Worm (Caenorhabditis elegans) whole organism, L4 larva: ENCODE measurements around the gene sex-1.

Source experiments
- F44E2.7 ChIP-seq: fragments of 200-800 bp; sonication (Bioruptor generic); IDR thresholded peaks from 2 replicates; pipeline ENCODE4 v2.1.2; 2022; ENCODE audit warnings: missing genetic modification characterization, missing compliant biosample characterization
- F49E8.2 ChIP-seq: sonication (generic microtip); optimal IDR thresholded peaks from 2 replicates; lab custom pipeline; 2016; ENCODE audit warnings: missing compliant biosample characterization, mild to moderate bottlenecking, missing genetic modification characterization, borderline replicate concordance
- R02D3.7 ChIP-seq: fragments of 150-350 bp; sonication (generic microtip); optimal IDR thresholded peaks from 3 replicates; lab custom pipeline; 2014; ENCODE audit warnings: missing biosample characterization, missing genetic modification characterization
- Y105C5A.15 ChIP-seq: fragments of 200-800 bp; sonication (Bioruptor generic); IDR thresholded peaks from 2 replicates; pipeline ENCODE4 v1.3.6; 2022; ENCODE audit warnings: missing genetic modification characterization, missing compliant biosample characterization
- Y5F2A.4 ChIP-seq: fragments of 200-800 bp; sonication (Bioruptor generic); optimal IDR thresholded peaks from 2 replicates; lab custom pipeline; 2018; ENCODE audit warnings: mild to moderate bottlenecking, missing genetic modification characterization, missing compliant biosample characterization
- Y75B8A.6 ChIP-seq: fragments of 200-800 bp; sonication (Bioruptor generic); IDR thresholded peaks from 2 replicates; pipeline ENCODE4 v1.3.6; 2022; ENCODE audit warnings: missing genetic modification reagents, missing genetic modification characterization, missing compliant biosample characterization
- aha-1 ChIP-seq: fragments of 150-350 bp; peaks from one replicate; lab custom pipeline; 2014; ENCODE audit warnings: missing biosample characterization, missing genetic modification characterization
- aly-2 ChIP-seq: sonication (generic microtip); optimal IDR thresholded peaks from 2 replicates; lab custom pipeline; 2018; ENCODE audit warnings: missing biosample characterization, missing genetic modification characterization
- attf-4 ChIP-seq: sonication (generic microtip); optimal IDR thresholded peaks from 3 replicates; lab custom pipeline; 2017; ENCODE audit warnings: missing biosample characterization, missing genetic modification characterization
- ceh-28 ChIP-seq: fragments of 150-350 bp; optimal IDR thresholded peaks from 2 replicates; lab custom pipeline; 2014; ENCODE audit warnings: missing biosample characterization, missing genetic modification reagents, missing genetic modification characterization
- egl-27 ChIP-seq: sonication (generic microtip); optimal IDR thresholded peaks from 3 replicates; lab custom pipeline; 2017; ENCODE audit warnings: missing biosample characterization, missing genetic modification reagents, missing genetic modification characterization
- fkh-10 ChIP-seq: fragments of 150-350 bp; optimal IDR thresholded peaks from 2 replicates; lab custom pipeline; 2014; ENCODE audit warnings: missing biosample characterization, missing genetic modification reagents, missing genetic modification characterization
- hif-1 ChIP-seq, 2 experiments: sonication (generic microtip); optimal IDR thresholded peaks; 2 replicates each; lab custom pipeline; 2016 to 2017; ENCODE audit warnings: missing compliant biosample characterization in 2 of 2, missing genetic modification characterization in 2 of 2, missing genetic modification reagents in 2 of 2, missing genotype in 2 of 2, mild to moderate bottlenecking in 1 of 2
- hmg-1.1 ChIP-seq: fragments of 200-800 bp; sonication (Bioruptor generic); IDR thresholded peaks from 2 replicates; pipeline ENCODE4 v1.3.6; 2022; ENCODE audit warnings: missing genetic modification reagents, missing genetic modification characterization, missing compliant biosample characterization
- lir-3 ChIP-seq: sonication (generic microtip); optimal IDR thresholded peaks from 2 replicates; lab custom pipeline; 2016; ENCODE audit warnings: mild to moderate bottlenecking, missing genetic modification characterization, missing compliant biosample characterization
- madf-5 ChIP-seq, 2 experiments: fragments of 200-800 bp; sonication (Bioruptor generic); IDR thresholded peaks; 2 replicates each; pipeline ENCODE4 v1.3.6; 2022; ENCODE audit warnings: missing compliant biosample characterization in 2 of 2, missing genetic modification characterization in 2 of 2
- mdl-1 ChIP-seq, 2 experiments: fragments of 150-350 bp in 1 of 2; sonication (generic microtip) in 1 of 2; optimal IDR thresholded peaks; 2 replicates each; lab custom pipeline; 2014 to 2017; ENCODE audit warnings: missing biosample characterization in 2 of 2, missing genetic modification characterization in 2 of 2
- mxl-2 ChIP-seq: fragments of 200-800 bp; sonication (Bioruptor generic); conservative IDR thresholded peaks from 2 replicates; pipeline ENCODE4 v1.3.6; 2022; ENCODE audit warnings: missing genetic modification reagents, missing genetic modification characterization, missing compliant biosample characterization
- mxl-3 ChIP-seq: fragments of 200-800 bp; sonication (Bioruptor generic); optimal IDR thresholded peaks from 2 replicates; lab custom pipeline; 2018; ENCODE audit warnings: mild to moderate bottlenecking, missing genetic modification characterization, missing compliant biosample characterization
- nhr-11 ChIP-seq: fragments of 150-350 bp; optimal IDR thresholded peaks from 2 replicates; lab custom pipeline; 2014; ENCODE audit warnings: missing biosample characterization, missing genetic modification characterization
- nhr-111 ChIP-seq: fragments of 200-800 bp; sonication (Bioruptor generic); optimal IDR thresholded peaks from 2 replicates; lab custom pipeline; 2018; ENCODE audit warnings: mild to moderate bottlenecking, missing genetic modification characterization, missing compliant biosample characterization
- nhr-41 ChIP-seq: fragments of 200-800 bp; sonication (Bioruptor generic); IDR thresholded peaks from 2 replicates; pipeline ENCODE4 v1.3.6; 2022; ENCODE audit warnings: missing genetic modification reagents, missing genetic modification characterization, missing compliant biosample characterization
- nhr-42 ChIP-seq: fragments of 200-800 bp; sonication (Bioruptor generic); IDR thresholded peaks from 2 replicates; pipeline ENCODE4 v1.3.6; 2022; ENCODE audit warnings: missing genetic modification characterization, missing compliant biosample characterization
- nhr-6 ChIP-seq: fragments of 150-350 bp; optimal IDR thresholded peaks from 2 replicates; lab custom pipeline; 2014; ENCODE audit warnings: missing biosample characterization, missing genetic modification characterization
- pha-4 ChIP-seq, 2 experiments: fragments of 150-350 bp in 1 of 2; fragments of 200-800 bp in 1 of 2; sonication (Bioruptor generic) in 1 of 2; IDR thresholded peaks in 1 of 2; optimal IDR thresholded peaks in 1 of 2; 2 replicates each; pipeline versions ENCODE4 v1.3.6 to Lab custom; 2014 to 2022; ENCODE audit warnings: missing genetic modification characterization in 2 of 2, missing genetic modification reagents in 2 of 2, missing biosample characterization in 1 of 2, missing compliant biosample characterization in 1 of 2
- php-3 ChIP-seq: fragments of 200-800 bp; sonication (Bioruptor generic); IDR thresholded peaks from 2 replicates; pipeline ENCODE4 v1.3.6; 2022; ENCODE audit warnings: missing genetic modification reagents, missing genetic modification characterization, missing compliant biosample characterization
- saeg-2 ChIP-seq: fragments of 200-800 bp; sonication (Bioruptor generic); IDR thresholded peaks from 2 replicates; pipeline ENCODE4 v1.3.6; 2022; ENCODE audit warnings: missing genetic modification reagents, missing genetic modification characterization, missing compliant biosample characterization
- sdz-12 ChIP-seq: fragments of 200-800 bp; sonication (Bioruptor generic); optimal IDR thresholded peaks from 2 replicates; lab custom pipeline; 2018; ENCODE audit warnings: mild to moderate bottlenecking, missing genetic modification characterization, missing compliant biosample characterization
- tag-97 ChIP-seq: fragments of 200-800 bp; sonication (Bioruptor generic); IDR thresholded peaks from 2 replicates; pipeline ENCODE4 v1.3.6; 2022; ENCODE audit warnings: missing genetic modification characterization, missing compliant biosample characterization
- unc-62 ChIP-seq, 3 experiments: fragments of 150-350 bp in 1 of 3; sonication (generic microtip); optimal IDR thresholded peaks in 2 of 3; peaks in 1 of 3; 1 replicate in 1 of 3; 2 replicates in 2 of 3; lab custom pipeline; 2014 to 2017; ENCODE audit warnings: missing biosample characterization in 3 of 3, missing genetic modification characterization in 3 of 3, missing genetic modification reagents in 3 of 3, missing genotype in 1 of 3
- zfp-3 ChIP-seq: fragments of 200-800 bp; sonication (Bioruptor generic); conservative IDR thresholded peaks from 2 replicates; pipeline ENCODE4 v1.3.6; 2022; ENCODE audit warnings: missing genetic modification reagents, missing genetic modification characterization, missing compliant biosample characterization
- ztf-7 ChIP-seq: fragments of 150-350 bp; optimal IDR thresholded peaks from 2 replicates; lab custom pipeline; 2014; ENCODE audit warnings: missing biosample characterization, missing genetic modification characterization

Gene sex-1

DNA sequence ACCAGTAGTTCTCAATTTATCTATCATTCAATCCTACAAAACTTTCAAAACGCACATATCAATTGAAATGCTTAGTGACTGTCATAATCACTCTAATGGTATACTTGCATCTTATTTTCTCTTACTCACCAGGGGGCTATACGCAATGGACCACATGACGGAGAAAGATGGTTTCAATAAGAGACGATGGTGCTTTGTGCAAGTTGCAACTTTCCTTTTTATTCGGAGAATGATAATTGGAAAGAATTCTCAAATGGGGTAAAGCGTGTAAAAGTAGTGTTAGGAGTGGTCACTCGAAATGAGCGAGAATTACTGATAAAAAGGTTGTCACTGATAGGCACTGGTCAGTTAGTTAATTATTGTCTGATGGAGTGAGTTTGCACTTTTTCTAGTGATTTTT, 3.3 kb upstream of the sex-1 start:
- peak in 1 of 2 experiments; percentile 20 for TF ChIP-seq unc-62 (GFP tag; optimal IDR thresholded peaks at IDR 0.05 in 1 of 2; lab: Kevin White, UChicago)
- TF ChIP-seq unc-62 (tag; optimal IDR thresholded peaks at IDR 0.05; lab: Kevin White, UChicago): no peak
- peak; percentile 86 for TF ChIP-seq aha-1 (tag; lab: Kevin White, UChicago)
- TF ChIP-seq Y75B8A.6 (GFP tag; lab: Robert Waterston, UW): no peak

- TF ChIP-seq unc-62 (GFP tag; optimal IDR thresholded peaks at IDR 0.05 in 1 of 2; lab: Kevin White, UChicago) (peak in 1 of 2 experiments; percentile 69), unc-62 (tag; optimal IDR thresholded peaks at IDR 0.05; lab: Kevin White, UChicago) (no peak), hif-1 (tag; optimal IDR thresholded peaks at IDR 0.05; lab: Kevin White, UChicago) (no peak), attf-4 (no peak), F44E2.7 (no peak), mxl-3 (GFP tag; lab: Kevin White, UChicago) (no peak), R02D3.7 (no peak), ceh-28 (tag; lab: Kevin White, UChicago) (no peak), tag-97 (0 out of 2 replicates have a peak, but pooled peaks have one; percentile 7), aha-1 (tag; lab: Kevin White, UChicago) (no peak), lir-3 (tag; lab: Kevin White, UChicago) (no peak)
These were observed 787 bp upstream of the sex-1 start for ce11 chrX:10206008-10206407.

- no peak for TF ChIP-seq madf-5 (GFP tag; IDR thresholded peaks at IDR 0.05; lab: Robert Waterston, UW)
- TF ChIP-seq hmg-1.1 (GFP tag; lab: Robert Waterston, UW): 0 out of 2 replicates have a peak, but pooled peaks have one; percentile 13
- TF ChIP-seq nhr-6: no peak
- no peak for TF ChIP-seq nhr-42 (GFP tag; lab: Robert Waterston, UW)
These were observed 733 bp downstream of the sex-1 start for ce11 chrX:10204313-10205063.

- TF ChIP-seq Y5F2A.4 (GFP tag; lab: Kevin White, UChicago) (no peak), nhr-11 (tag; lab: Kevin White, UChicago) (no peak), ztf-7 (tag; lab: Kevin White, UChicago) (no peak), mxl-2 (GFP tag; lab: Robert Waterston, UW) (no peak), egl-27 (tag; lab: Kevin White, UChicago) (no peak), saeg-2 (GFP tag; lab: Robert Waterston, UW) (no peak), Y105C5A.15 (GFP tag; lab: Robert Waterston, UW) (no peak), F49E8.2 (tag; lab: Kevin White, UChicago) (no peak), aly-2 (no peak), pha-4 (GFP tag; IDR thresholded peaks at IDR 0.05; lab: Robert Waterston, UW) (no peak), pha-4 (tag; optimal IDR thresholded peaks at IDR 0.05; lab: Kevin White, UChicago) (no peak), mdl-1 (tag; optimal IDR thresholded peaks at IDR 0.05; lab: Kevin White, UChicago) (no peak), php-3 (GFP tag; lab: Robert Waterston, UW) (no peak), sdz-12 (GFP tag; lab: Kevin White, UChicago) (no peak), unc-62 (GFP tag; optimal IDR thresholded peaks at IDR 0.05 in 1 of 2; lab: Kevin White, UChicago) (no peak), unc-62 (tag; optimal IDR thresholded peaks at IDR 0.05; lab: Kevin White, UChicago) (no peak), fkh-10 (no peak), nhr-41 (GFP tag; lab: Robert Waterston, UW) (no peak), zfp-3 (GFP tag; lab: Robert Waterston, UW) (no peak)
These were observed 1.7 kb downstream of the sex-1 start for ce11 chrX:10203501-10203900.

DNA sequence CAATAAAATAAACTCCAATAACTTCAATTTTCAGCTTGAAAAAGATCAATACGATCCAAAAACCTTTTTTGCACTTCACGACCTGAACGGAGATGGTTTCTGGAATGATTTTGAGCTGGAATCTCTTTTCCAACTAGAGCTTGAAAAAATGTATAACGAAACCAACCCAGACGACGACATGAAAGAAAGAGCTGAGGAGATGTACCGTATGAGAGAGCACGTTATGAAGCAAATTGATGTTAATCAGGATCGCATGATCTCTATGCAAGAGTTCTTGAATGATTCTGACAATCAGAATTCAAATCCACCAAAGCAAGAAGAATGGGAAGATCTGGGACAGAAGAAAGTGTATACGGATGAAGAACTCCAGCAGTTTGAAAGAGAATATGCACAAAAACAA, 6.0 kb downstream of the sex-1 start:
- no peak for TF ChIP-seq nhr-111 (GFP tag; lab: Kevin White, UChicago)
- TF ChIP-seq unc-62 (GFP tag; optimal IDR thresholded peaks at IDR 0.05 in 1 of 2; lab: Kevin White, UChicago): peak in 1 of 2 experiments; percentile 64
- TF ChIP-seq unc-62 (tag; optimal IDR thresholded peaks at IDR 0.05; lab: Kevin White, UChicago): no peak
